Worm (Caenorhabditis elegans) whole organism, midembryonic: ENCODE results near the gene ztf-22.

Source experiments
- T22C8.4 ChIP-seq: fragments of 200-800 bp; sonication (Bioruptor generic); IDR thresholded peaks from 2 replicates; pipeline ENCODE4 v1.3.6; 2022; ENCODE audit warnings: missing genetic modification characterization, missing compliant biosample characterization
- cog-1 ChIP-seq: sonication (generic microtip); optimal IDR thresholded peaks from 2 replicates; lab custom pipeline; 2016; ENCODE audit warnings: missing genetic modification characterization, missing compliant biosample characterization
- flt-1 ChIP-seq: fragments of 200-800 bp; sonication (Bioruptor generic); IDR thresholded peaks from 2 replicates; pipeline ENCODE4 v1.3.6; 2022; ENCODE audit warnings: missing genetic modification characterization, missing compliant biosample characterization
- klf-2 ChIP-seq: fragments of 200-800 bp; sonication (Bioruptor generic); conservative IDR thresholded peaks from 2 replicates; pipeline ENCODE4 v1.3.6; 2022; ENCODE audit warnings: missing genetic modification reagents, missing genetic modification characterization, missing compliant biosample characterization
- tab-1 ChIP-seq: fragments of 200-800 bp; sonication (Bioruptor generic); IDR thresholded peaks from 2 replicates; pipeline ENCODE4 v1.3.6; 2022; ENCODE audit warnings: missing genetic modification characterization, missing compliant biosample characterization
- ztf-23 ChIP-seq: fragments of 200-800 bp; sonication (Bioruptor generic); IDR thresholded peaks from 2 replicates; pipeline ENCODE4 v1.3.6; 2022; ENCODE audit warnings: missing genetic modification reagents, missing genetic modification characterization, missing compliant biosample characterization
- ztf-29 ChIP-seq: fragments of 200-800 bp; sonication (Bioruptor generic); IDR thresholded peaks from 2 replicates; pipeline ENCODE4 v1.3.6; 2022; ENCODE audit warnings: missing genetic modification reagents, missing genetic modification characterization, missing compliant biosample characterization

DNA sequence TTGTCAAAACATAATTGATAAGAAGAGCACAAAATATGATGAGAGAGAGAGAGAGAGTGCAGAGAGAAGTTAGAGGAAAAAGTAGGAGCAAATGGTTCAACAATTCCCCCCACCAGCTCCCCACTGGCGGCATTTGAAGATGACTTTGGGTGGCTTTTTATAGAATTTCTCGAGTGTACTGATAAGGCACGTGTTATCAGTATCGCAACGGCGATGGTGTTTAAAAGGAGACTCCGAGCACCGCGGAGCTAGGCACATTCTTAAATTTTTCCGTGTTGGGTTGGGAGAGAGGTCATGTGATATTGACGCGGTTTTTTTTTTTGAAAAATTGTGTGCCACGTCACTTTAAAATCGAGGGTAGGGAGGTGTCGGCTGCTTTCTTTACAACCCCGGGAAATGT lies 12.9 kb upstream of the ztf-22 start:
- TF ChIP-seq tab-1 (GFP tag; lab: Robert Waterston, UW) (no peak), T22C8.4 (GFP tag; lab: Robert Waterston, UW) (no peak), klf-2 (no peak), ztf-29 (GFP tag; lab: Robert Waterston, UW) (no peak), cog-1 (tag; lab: Kevin White, UChicago) (no peak), ztf-23 (GFP tag; lab: Robert Waterston, UW) (no peak), flt-1 (no peak)
